Fruit fly (Drosophila melanogaster) whole organism, embryonic: Measurements from ENCODE around the gene CG1951.

Source experiments
- Ada2b ChIP-seq: fragments of 200-800 bp; sonication (Bioruptor generic); IDR thresholded peaks from 2 replicates; pipeline ENCODE4 v1.3.6; 2022; ENCODE audit warnings: missing biosample characterization, missing genetic modification characterization
- Aef1 ChIP-seq: fragments of 200-800 bp; sonication (Bioruptor generic); IDR thresholded peaks from 3 replicates; pipeline ENCODE4 v1.3.6; 2022; ENCODE audit warnings: missing biosample characterization, missing genetic modification characterization
- CG12391 ChIP-seq: fragments of 200-800 bp; sonication (Bioruptor generic); optimal IDR thresholded peaks from 3 replicates; lab custom pipeline; 2018; ENCODE audit warnings: missing biosample characterization, mild to moderate bottlenecking, missing genetic modification characterization, moderate library complexity
- CG13424 ChIP-seq: fragments of 200-800 bp; sonication (Bioruptor generic); optimal IDR thresholded peaks from 2 replicates; lab custom pipeline; 2019; ENCODE audit warnings: missing biosample characterization, mild to moderate bottlenecking, missing genetic modification characterization, moderate library complexity
- CG14441 ChIP-seq: fragments of 200-800 bp; sonication (Bioruptor generic); IDR thresholded peaks from 2 replicates; pipeline ENCODE4 v1.3.6; 2022; ENCODE audit warnings: missing biosample characterization, missing genetic modification characterization
- CG15269 ChIP-seq: fragments of 200-800 bp; sonication (Bioruptor generic); optimal IDR thresholded peaks from 2 replicates; lab custom pipeline; 2018; ENCODE audit warnings: missing biosample characterization, mild to moderate bottlenecking, missing genetic modification characterization, moderate library complexity
- CG15514 ChIP-seq: fragments of 200-800 bp; sonication (Bioruptor generic); optimal IDR thresholded peaks from 3 replicates; lab custom pipeline; 2017; ENCODE audit warnings: missing biosample characterization, missing genetic modification characterization, mild to moderate bottlenecking, moderate library complexity, missing genetic modification reagents
- CG17361 ChIP-seq: fragments of 200-800 bp; sonication (Bioruptor generic); IDR thresholded peaks from 3 replicates; pipeline ENCODE4 v1.3.6; 2022; ENCODE audit warnings: missing biosample characterization, missing genetic modification characterization
- CG18262 ChIP-seq: fragments of 200-800 bp; optimal IDR thresholded peaks from 3 replicates; lab custom pipeline; 2019; ENCODE audit warnings: missing biosample characterization, mild to moderate bottlenecking, missing genetic modification characterization, moderate library complexity
- CG18619 ChIP-seq: fragments of 200-800 bp; sonication (Bioruptor generic); optimal IDR thresholded peaks from 3 replicates; lab custom pipeline; 2017; ENCODE audit warnings: missing biosample characterization, mild to moderate bottlenecking, missing genetic modification characterization
- CG2678 ChIP-seq: fragments of 200-800 bp; sonication (Bioruptor generic); optimal IDR thresholded peaks from 3 replicates; lab custom pipeline; 2019; ENCODE audit warnings: missing biosample characterization, mild to moderate bottlenecking, missing genetic modification characterization, moderate library complexity
- CG30431 ChIP-seq: fragments of 200-800 bp; sonication (Bioruptor generic); optimal IDR thresholded peaks from 2 replicates; lab custom pipeline; 2017; ENCODE audit warnings: missing biosample characterization, missing genetic modification characterization
- CG6683 ChIP-seq: fragments of 200-800 bp; sonication (Bioruptor generic); optimal IDR thresholded peaks from 2 replicates; lab custom pipeline; 2017; ENCODE audit warnings: missing biosample characterization, mild to moderate bottlenecking, missing genetic modification characterization, missing genetic modification reagents
- CG6689 ChIP-seq: fragments of 200-800 bp; sonication (Bioruptor generic); IDR thresholded peaks from 2 replicates; pipeline ENCODE4 v1.3.6; 2022; ENCODE audit warnings: missing biosample characterization, missing genetic modification characterization
- CG7556 ChIP-seq: fragments of 200-800 bp; sonication (Bioruptor generic); optimal IDR thresholded peaks from 2 replicates; lab custom pipeline; 2017; ENCODE audit warnings: missing biosample characterization, mild to moderate bottlenecking, missing genetic modification characterization
- CG7839 ChIP-seq: fragments of 200-800 bp; sonication (Bioruptor generic); optimal IDR thresholded peaks from 3 replicates; lab custom pipeline; 2018; ENCODE audit warnings: missing biosample characterization, mild to moderate bottlenecking, missing genetic modification characterization, moderate library complexity
- CG9437 ChIP-seq: fragments of 200-800 bp; sonication (Bioruptor generic); optimal IDR thresholded peaks from 2 replicates; lab custom pipeline; 2018; ENCODE audit warnings: missing biosample characterization, mild to moderate bottlenecking, missing genetic modification characterization
- Camta ChIP-seq: fragments of 200-800 bp; sonication (Bioruptor generic); optimal IDR thresholded peaks from 2 replicates; lab custom pipeline; 2016; ENCODE audit warnings: missing biosample characterization, missing genetic modification characterization
- D ChIP-seq, 2 experiments: fragments of 200-800 bp in 1 of 2; fragments of >200 bp in 1 of 2; sonication (Bioruptor generic) in 1 of 2; optimal IDR thresholded peaks; 2 replicates in 1 of 2; 3 replicates in 1 of 2; lab custom pipeline; 2017; ENCODE audit warnings: mild to moderate bottlenecking in 1 of 2, missing biosample characterization in 1 of 2, missing genetic modification characterization in 1 of 2, missing genetic modification reagents in 1 of 2
- Dref ChIP-seq: fragments of 200-800 bp; sonication (Bioruptor generic); IDR thresholded peaks from 2 replicates; pipeline ENCODE4 v1.3.6; 2022; ENCODE audit warnings: missing biosample characterization, missing genetic modification characterization
- Drgx ChIP-seq: fragments of 200-800 bp; sonication (Bioruptor generic); IDR thresholded peaks from 2 replicates; pipeline ENCODE4 v1.3.6; 2022; ENCODE audit warnings: missing biosample characterization, missing genetic modification characterization
- E2f1 ChIP-seq: fragments of 200-800 bp; sonication (Bioruptor generic); IDR thresholded peaks from 2 replicates; pipeline ENCODE4 v1.3.6; 2022; ENCODE audit warnings: missing biosample characterization, missing genetic modification characterization
- Fer1 ChIP-seq: fragments of 200-800 bp; sonication (Bioruptor generic); optimal IDR thresholded peaks from 2 replicates; lab custom pipeline; 2017; ENCODE audit warnings: missing biosample characterization, mild to moderate bottlenecking, missing genetic modification characterization
- Fer3 ChIP-seq: fragments of 200-800 bp; sonication (Bioruptor generic); optimal IDR thresholded peaks from 2 replicates; lab custom pipeline; 2018; ENCODE audit warnings: missing biosample characterization, mild to moderate bottlenecking, missing genetic modification characterization, moderate library complexity
- Hr3 ChIP-seq: fragments of 200-800 bp; sonication (Bioruptor generic); optimal IDR thresholded peaks from 3 replicates; lab custom pipeline; 2016; ENCODE audit warnings: missing biosample characterization, missing genetic modification characterization
- Hr51 ChIP-seq, 2 experiments: fragments of 200-800 bp; sonication (Bioruptor generic); optimal IDR thresholded peaks; 2 replicates in 1 of 2; 3 replicates in 1 of 2; lab custom pipeline; 2016 to 2018; ENCODE audit warnings: missing biosample characterization in 2 of 2, missing genetic modification characterization in 2 of 2, mild to moderate bottlenecking in 1 of 2, moderate library complexity in 1 of 2
- Meics ChIP-seq: fragments of 200-800 bp; sonication (Bioruptor generic); optimal IDR thresholded peaks from 2 replicates; lab custom pipeline; 2017; ENCODE audit warnings: missing biosample characterization, mild to moderate bottlenecking, missing genetic modification characterization
- Pdp1 ChIP-seq, 2 experiments: fragments of 200-800 bp; sonication (Bioruptor generic); optimal IDR thresholded peaks; 3 replicates each; lab custom pipeline; 2016; ENCODE audit warnings: missing biosample characterization in 2 of 2, missing genetic modification characterization in 2 of 2, mild to moderate bottlenecking in 1 of 2, moderate library complexity in 1 of 2
- Ptx1 ChIP-seq: fragments of 200-800 bp; sonication (Bioruptor generic); IDR thresholded peaks from 2 replicates; pipeline ENCODE4 v1.3.6; 2022; ENCODE audit warnings: missing biosample characterization, missing genetic modification characterization
- Taf1 ChIP-seq: fragments of 200-800 bp; sonication (Bioruptor generic); IDR thresholded peaks from 2 replicates; pipeline ENCODE4 v1.3.6; 2022; ENCODE audit warnings: missing biosample characterization, missing genetic modification characterization
- Xrp1 ChIP-seq: fragments of 200-800 bp; sonication (Bioruptor generic); IDR thresholded peaks from 2 replicates; pipeline ENCODE4 v1.3.6; 2022; ENCODE audit warnings: missing biosample characterization, missing genetic modification characterization
- ab ChIP-seq: fragments of 200-800 bp; sonication (Bioruptor generic); optimal IDR thresholded peaks from 2 replicates; lab custom pipeline; 2016; ENCODE audit warnings: missing biosample characterization, missing genetic modification characterization
- crol ChIP-seq: fragments of 200-800 bp; sonication (Bioruptor generic); IDR thresholded peaks from 2 replicates; pipeline ENCODE4 v1.3.6; 2022; ENCODE audit warnings: missing biosample characterization, missing genetic modification characterization
- cwo ChIP-seq: fragments of 200-800 bp; sonication (Bioruptor generic); optimal IDR thresholded peaks from 3 replicates; lab custom pipeline; 2017; ENCODE audit warnings: missing biosample characterization, missing genetic modification characterization, mild to moderate bottlenecking, moderate library complexity, missing genetic modification reagents
- gro ChIP-seq: fragments of 200-800 bp; sonication (Bioruptor generic); optimal IDR thresholded peaks from 2 replicates; lab custom pipeline; 2016; ENCODE audit warnings: missing biosample characterization, missing genetic modification characterization
- maf-S ChIP-seq: fragments of 200-800 bp; sonication (Bioruptor generic); optimal IDR thresholded peaks from 2 replicates; lab custom pipeline; 2016; ENCODE audit warnings: missing biosample characterization, missing genetic modification characterization
- nmo ChIP-seq: fragments of 200-800 bp; sonication (Bioruptor generic); optimal IDR thresholded peaks from 2 replicates; lab custom pipeline; 2018; ENCODE audit warnings: missing biosample characterization, mild to moderate bottlenecking, missing genetic modification characterization, moderate library complexity
- otp ChIP-seq: fragments of 200-800 bp; sonication (Bioruptor generic); IDR thresholded peaks from 3 replicates; pipeline ENCODE4, ENCODE4 v1.3.6; 2022; ENCODE audit warnings: missing biosample characterization, missing genetic modification characterization
- peb ChIP-seq: fragments of 200-800 bp; sonication (Bioruptor generic); IDR thresholded peaks from 2 replicates; pipeline ENCODE4 v1.3.6; 2022; ENCODE audit warnings: missing biosample characterization, missing genetic modification characterization
- phol ChIP-seq: fragments of 200-800 bp; sonication (Bioruptor generic); optimal IDR thresholded peaks from 3 replicates; lab custom pipeline; 2018; ENCODE audit warnings: missing biosample characterization, mild to moderate bottlenecking, missing genetic modification characterization, moderate library complexity
- prd ChIP-seq, 3 experiments: fragments of >200 bp in 2 of 3; fragments of 200-800 bp in 1 of 3; sonication (Bioruptor generic) in 1 of 3; optimal IDR thresholded peaks in 2 of 3; IDR thresholded peaks in 1 of 3; 2 replicates in 2 of 3; 3 replicates in 1 of 3; pipeline versions ENCODE4 v1.3.6 to Lab custom; 2017 to 2022; ENCODE audit warnings: missing biosample characterization in 1 of 3, missing genetic modification characterization in 1 of 3
- ranshi ChIP-seq: fragments of 200-800 bp; sonication (Bioruptor generic); IDR thresholded peaks from 2 replicates; pipeline ENCODE4 v1.3.6; 2022; ENCODE audit warnings: missing biosample characterization, missing genetic modification characterization
- sens ChIP-seq: fragments of 200-800 bp; sonication (Bioruptor generic); peaks from one replicate; lab custom pipeline; 2016; ENCODE audit warnings: missing biosample characterization, missing genetic modification characterization
- sisA ChIP-seq: fragments of 200-800 bp; sonication (Bioruptor generic); IDR thresholded peaks from 2 replicates; pipeline ENCODE4 v1.3.6; 2022; ENCODE audit warnings: missing biosample characterization, missing genetic modification characterization
- slbo ChIP-seq: fragments of 200-800 bp; sonication (Bioruptor generic); IDR thresholded peaks from 2 replicates; pipeline ENCODE4 v1.3.6; 2022; ENCODE audit warnings: missing biosample characterization, missing genetic modification characterization
- trh ChIP-seq: fragments of 200-800 bp; sonication (Bioruptor generic); optimal IDR thresholded peaks from 2 replicates; lab custom pipeline; 2016; ENCODE audit warnings: missing biosample characterization, missing genetic modification characterization
- vfl ChIP-seq: fragments of 200-800 bp; sonication (Bioruptor generic); optimal IDR thresholded peaks from 2 replicates; lab custom pipeline; 2016; ENCODE audit warnings: missing biosample characterization, missing genetic modification characterization
- z ChIP-seq: fragments of 200-800 bp; sonication (Bioruptor generic); IDR thresholded peaks from 3 replicates; pipeline ENCODE4 v1.3.6; 2022; ENCODE audit warnings: missing biosample characterization, missing genetic modification characterization

CG1951 gene

DNA sequence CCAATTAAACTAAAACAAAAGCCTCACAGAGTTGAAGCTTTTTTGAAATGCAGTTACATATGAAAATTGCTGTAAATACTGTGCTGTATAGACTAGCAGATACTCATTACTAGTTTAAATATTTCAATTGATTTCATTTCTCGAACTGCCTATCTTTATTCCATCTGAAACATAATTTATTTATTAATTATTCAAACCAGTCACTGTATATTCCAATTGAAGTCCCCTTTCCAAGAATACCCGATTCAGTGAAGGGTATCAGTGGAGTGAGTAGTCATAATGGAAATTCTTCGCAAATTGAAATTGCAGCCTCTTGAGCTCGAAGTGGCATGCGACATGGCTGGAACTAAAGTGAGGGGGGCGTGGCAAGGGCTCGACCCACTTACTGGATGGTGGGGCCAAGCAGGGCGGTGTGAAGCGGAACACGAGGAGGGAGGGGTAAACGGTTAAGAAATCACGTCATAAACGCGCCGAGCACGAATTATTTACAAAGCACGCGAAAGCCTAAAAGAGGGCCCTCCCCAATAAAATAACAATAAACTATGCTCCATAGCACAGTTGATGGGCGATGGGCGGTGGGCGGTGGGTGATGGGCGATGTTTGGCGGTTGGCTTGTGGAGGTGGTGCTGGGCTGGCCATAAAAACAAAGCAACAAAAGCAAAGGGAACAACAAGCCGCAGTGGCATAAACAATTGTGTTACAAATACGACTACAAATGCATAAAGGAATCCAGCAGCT, 22.0 kb upstream of the CG1951 start (continued):
- TF ChIP-seq peb (GFP tag; lab: Robert Waterston, UW) (no peak), CG18619 (no peak), CG6683 (GFP tag; lab: Kevin White, UChicago) (no peak), Hr51 (GFP tag; optimal IDR thresholded peaks at IDR 0.05; lab: Kevin White, UChicago) (peak in 1 of 2 experiments; percentile 57), Dref (GFP tag; lab: Robert Waterston, UW) (0 out of 2 replicates have a peak, but pooled peaks have one; percentile 11), prd (optimal IDR thresholded peaks at IDR 0.05; lab: Kevin White, UChicago) (no peak), prd (GFP tag; IDR thresholded peaks at IDR 0.05; lab: Robert Waterston, UW) (peak; percentile 71; the same call in 2 of the 3 replicates), ab (GFP tag; lab: Kevin White, UChicago) (no peak), gro (peak; percentile 7), CG2678 (tag; lab: Kevin White, UChicago) (peak; percentile 54), Xrp1 (GFP tag; lab: Robert Waterston, UW) (peak; percentile 57), Fer3 (peak; percentile 1), Meics (GFP tag; lab: Kevin White, UChicago) (peak; percentile 15), CG15269 (tag; lab: Kevin White, UChicago) (peak; percentile 52), sisA (peak; percentile 27; the same call in 1 of the 2 replicates), Taf1 (GFP tag; lab: Robert Waterston, UW) (no peak), trh (GFP tag; lab: Kevin White, UChicago) (no peak), Hr3 (peak; percentile 4), CG13424 (tag; lab: Kevin White, UChicago) (peak; percentile 47), Ada2b (peak; percentile 34; the same call in 1 of the 2 replicates), Pdp1 (GFP tag; optimal IDR thresholded peaks at IDR 0.05; lab: Kevin White, UChicago) (peak; percentile 11 to 28), crol (GFP tag; lab: Robert Waterston, UW) (peak; percentile 58), vfl (GFP tag; lab: Kevin White, UChicago) (no peak), CG18262 (tag; lab: Kevin White, UChicago) (peak; percentile 35), sens (peak; percentile 88), CG12391 (tag; lab: Kevin White, UChicago) (peak; percentile 40), Ptx1 (GFP tag; lab: Robert Waterston, UW) (peak; percentile 57), Aef1 (GFP tag; lab: Robert Waterston, UW) (peak; percentile 57), otp (GFP tag; lab: Robert Waterston, UW) (no peak), CG7556 (GFP tag; lab: Kevin White, UChicago) (peak; percentile 16), D (optimal IDR thresholded peaks at IDR 0.05; lab: Kevin White, UChicago) (no peak), D (GFP tag; optimal IDR thresholded peaks at IDR 0.05; lab: Kevin White, UChicago) (no peak), maf-S (no peak), CG6689 (GFP tag; lab: Robert Waterston, UW) (peak; percentile 32; the same call in 1 of the 2 replicates), CG9437 (GFP tag; lab: Kevin White, UChicago) (peak; percentile 21), Drgx (GFP tag; lab: Robert Waterston, UW) (peak; percentile 52), nmo (GFP tag; lab: Kevin White, UChicago) (peak; percentile 54), slbo (GFP tag; lab: Robert Waterston, UW) (peak; percentile 62), Fer1 (GFP tag; lab: Kevin White, UChicago) (peak; percentile 24), phol (tag; lab: Kevin White, UChicago) (peak; percentile 39), E2f1 (GFP tag; lab: Robert Waterston, UW) (peak; percentile 47; the same call in 1 of the 2 replicates), CG7839 (tag; lab: Kevin White, UChicago) (peak; percentile 58), ranshi (GFP tag; lab: Robert Waterston, UW) (peak; percentile 46; the same call in 1 of the 2 replicates), CG15514 (GFP tag; lab: Kevin White, UChicago) (peak; percentile 14), CG17361 (GFP tag; lab: Robert Waterston, UW) (peak; percentile 57; the same call in 2 of the 3 replicates), CG14441 (peak; percentile 58), z (GFP tag; lab: Robert Waterston, UW) (no peak), cwo (GFP tag; lab: Kevin White, UChicago) (peak; percentile 3), CG30431 (no peak), Camta (peak; percentile 1)
